Fruit fly (Drosophila melanogaster): ENCODE data around the gene CG33178.

CG33178 gene

dm6 chrX:15084580-15085138 lies 2.0 kb downstream of the CG33178 start, which contains the start of gene Cox17 (continued):
- peak; percentile 47; the same call in 1 of the 3 replicates for TF ChIP-seq CG11560 (tag; IDR thresholded peaks at IDR 0.05)
- TF ChIP-seq en (GFP tag; optimal IDR thresholded peaks at IDR 0.05) = no peak
- peak; percentile 84 for TF ChIP-seq Nf-YC (tag; optimal IDR thresholded peaks at IDR 0.05)
- no peak for TF ChIP-seq CG43689 (GFP tag; IDR thresholded peaks at IDR 0.05)
- TF ChIP-seq Sry-β (GFP tag; optimal IDR thresholded peaks at IDR 0.05) = peak; percentile 20
- TF ChIP-seq CG10654 (GFP tag; optimal IDR thresholded peaks at IDR 0.05) = peak; percentile 78
- TF ChIP-seq mam (GFP tag; optimal IDR thresholded peaks at IDR 0.05) = peak; percentile 78
- TF ChIP-seq peb (GFP tag; IDR thresholded peaks at IDR 0.05) = no peak
- TF ChIP-seq hbn (GFP tag; IDR thresholded peaks at IDR 0.05; ENCODE audit: partially characterized antibody) = peak; percentile 73
- TF ChIP-seq CG9797 (GFP tag; optimal IDR thresholded peaks at IDR 0.05) = peak; percentile 2
- peak; percentile 83 for TF ChIP-seq CG18599 (GFP tag; optimal IDR thresholded peaks at IDR 0.05)
- TF ChIP-seq slou (GFP tag; optimal IDR thresholded peaks at IDR 0.05) = peak; percentile 85
- peak; percentile 26; the same call in 1 of the 2 replicates for TF ChIP-seq HLH3B (GFP tag; IDR thresholded peaks at IDR 0.05)
- TF ChIP-seq CG10431 (GFP tag; optimal IDR thresholded peaks at IDR 0.05) = peak; percentile 47
- peak; percentile 84 for TF ChIP-seq Max (GFP tag; optimal IDR thresholded peaks at IDR 0.05)
- no peak for TF ChIP-seq CG1832 (GFP tag; optimal IDR thresholded peaks at IDR 0.05)
- peak; percentile 83 for TF ChIP-seq CG15269 (tag; optimal IDR thresholded peaks at IDR 0.05)
- no peak; the same call in 1 of the 2 replicates for TF ChIP-seq CG2129 (GFP tag; IDR thresholded peaks at IDR 0.05; ENCODE audit: partially characterized antibody)
- peak; percentile 67 for TF ChIP-seq CG2875 (GFP tag; optimal IDR thresholded peaks at IDR 0.05)
- TF ChIP-seq CG17385 (GFP tag; optimal IDR thresholded peaks at IDR 0.05) = peak; percentile 78
- peak; percentile 28; the same call in 1 of the 2 replicates for TF ChIP-seq GATAe (GFP tag; conservative IDR thresholded peaks at IDR 0.05)
- no peak for TF ChIP-seq CG6175 (GFP tag; IDR thresholded peaks at IDR 0.05)
- peak; percentile 82 for TF ChIP-seq Rfx (GFP tag; IDR thresholded peaks at IDR 0.05)
- peak; percentile 56 for TF ChIP-seq psq (GFP tag; optimal IDR thresholded peaks at IDR 0.05)
- 0 out of 3 replicates have a peak, but pooled peaks have one; percentile 31 for TF ChIP-seq H15 (GFP tag; IDR thresholded peaks at IDR 0.05)
- peak; percentile 68 for TF ChIP-seq CG3407 (GFP tag; optimal IDR thresholded peaks at IDR 0.05)
- peak; percentile 74 for TF ChIP-seq CG6689 (GFP tag; IDR thresholded peaks at IDR 0.05)
- TF ChIP-seq CG12659 (GFP tag; optimal IDR thresholded peaks at IDR 0.05) = peak; percentile 89
- peak; percentile 59 for TF ChIP-seq CG1529 (GFP tag; optimal IDR thresholded peaks at IDR 0.05)
- TF ChIP-seq CG33557 (GFP tag; optimal IDR thresholded peaks at IDR 0.05) = peak; percentile 76
- TF ChIP-seq CG13296 (GFP tag; optimal IDR thresholded peaks at IDR 0.05) = peak; percentile 77
- peak; percentile 84 for TF ChIP-seq Hmr (GFP tag; optimal IDR thresholded peaks at IDR 0.05)
- peak in 1 of 2 experiments; percentile 53 for TF ChIP-seq insv (GFP tag; optimal IDR thresholded peaks at IDR 0.05)
- TF ChIP-seq pnt (GFP tag; optimal IDR thresholded peaks at IDR 0.05) = peak; percentile 64
- no peak for TF ChIP-seq rib (GFP tag; IDR thresholded peaks at IDR 0.05)
- TF ChIP-seq gsb-n (tag; optimal IDR thresholded peaks at IDR 0.05) = peak; percentile 62
- TF ChIP-seq CG12299 (tag; optimal IDR thresholded peaks at IDR 0.05) = peak; percentile 48
- TF ChIP-seq CG6272 (GFP tag; IDR thresholded peaks at IDR 0.05) = peak; percentile 71
- peak; percentile 86 for TF ChIP-seq Xbp1 (GFP tag; optimal IDR thresholded peaks at IDR 0.05)
- peak; percentile 79 for TF ChIP-seq fd96Cb (tag; optimal IDR thresholded peaks at IDR 0.05)
- no peak for TF ChIP-seq Neu2 (GFP tag; optimal IDR thresholded peaks at IDR 0.05; ENCODE audit: borderline replicate concordance)
- no peak for TF ChIP-seq Tbp (GFP tag; optimal IDR thresholded peaks at IDR 0.05)
- peak; percentile 83 for TF ChIP-seq CG16815 (GFP tag; optimal IDR thresholded peaks at IDR 0.05)
- no peak for TF ChIP-seq CG3726 (GFP tag; IDR thresholded peaks at IDR 0.05)
- TF ChIP-seq CG2202 (tag; optimal IDR thresholded peaks at IDR 0.05) = peak; percentile 32
- peak; percentile 77 for TF ChIP-seq CG15696 (tag; optimal IDR thresholded peaks at IDR 0.05)
- peak; percentile 43 for TF ChIP-seq NC2β (GFP tag; optimal IDR thresholded peaks at IDR 0.05)
- peak; percentile 60; the same call in 1 of the 2 replicates for TF ChIP-seq CG32772 (GFP tag; IDR thresholded peaks at IDR 0.05)
- TF ChIP-seq ERR (GFP tag; optimal IDR thresholded peaks at IDR 0.05) = no peak
- peak; percentile 38 for TF ChIP-seq Fer2 (tag; optimal IDR thresholded peaks at IDR 0.05)

Data from whole organism, embryonic.